Fruit fly (Drosophila melanogaster) whole organism, pupa: ENCODE results near the gene Ugt37A1.

ENCODE experiments used
- CG10348 ChIP-seq: fragments of 200-800 bp; sonication (Bioruptor generic); IDR thresholded peaks from 2 replicates; pipeline ENCODE4 v1.3.6; 2022; ENCODE audit warnings: missing biosample characterization, missing genetic modification characterization
- CG12605 ChIP-seq: fragments of 200-800 bp; sonication (Bioruptor generic); IDR thresholded peaks from 2 replicates; pipeline ENCODE4 v1.3.6; 2022; ENCODE audit warnings: missing biosample characterization, missing genetic modification characterization
- CG13204 ChIP-seq: fragments of 200-800 bp; sonication (Bioruptor generic); optimal IDR thresholded peaks from 2 replicates; lab custom pipeline; 2018; ENCODE audit warnings: missing biosample characterization, mild to moderate bottlenecking, missing genetic modification characterization, moderate library complexity
- CG14655 ChIP-seq: fragments of 200-800 bp; sonication (Bioruptor generic); optimal IDR thresholded peaks from 3 replicates; lab custom pipeline; 2017; ENCODE audit warnings: mild to moderate bottlenecking, missing biosample characterization, missing genetic modification reagents, missing genetic modification characterization
- CG15710 ChIP-seq: fragments of 200-800 bp; sonication (Bioruptor generic); optimal IDR thresholded peaks from 2 replicates; lab custom pipeline; 2018; ENCODE audit warnings: missing biosample characterization, mild to moderate bottlenecking, missing genetic modification characterization, moderate library complexity
- CG17806 ChIP-seq: fragments of 200-800 bp; sonication (Bioruptor generic); optimal IDR thresholded peaks from 2 replicates; lab custom pipeline; 2018; ENCODE audit warnings: missing biosample characterization, mild to moderate bottlenecking, missing genetic modification characterization, moderate library complexity
- CG32121 ChIP-seq: fragments of 200-800 bp; sonication (Bioruptor generic); IDR thresholded peaks from 2 replicates; pipeline ENCODE4 v1.3.6; 2022; ENCODE audit warnings: missing biosample characterization, missing genetic modification characterization
- CG34367 ChIP-seq: fragments of 200-800 bp; sonication (Bioruptor generic); optimal IDR thresholded peaks from 2 replicates; lab custom pipeline; 2018; ENCODE audit warnings: missing biosample characterization, mild to moderate bottlenecking, missing genetic modification characterization
- CG4496 ChIP-seq: fragments of 200-800 bp; sonication (Bioruptor generic); IDR thresholded peaks from 3 replicates; pipeline ENCODE4 v1.3.6; 2022; ENCODE audit warnings: missing biosample characterization, missing genetic modification characterization
- CG8159 ChIP-seq: fragments of 200-800 bp; sonication (Bioruptor generic); optimal IDR thresholded peaks from 3 replicates; lab custom pipeline; 2018; ENCODE audit warnings: missing biosample characterization, mild to moderate bottlenecking, missing genetic modification characterization, moderate library complexity
- CG8301 ChIP-seq: fragments of 200-800 bp; sonication (Bioruptor generic); optimal IDR thresholded peaks from 2 replicates; lab custom pipeline; 2018; ENCODE audit warnings: missing biosample characterization, mild to moderate bottlenecking, missing genetic modification characterization
- CG9948 ChIP-seq: fragments of 200-800 bp; sonication (Bioruptor generic); optimal IDR thresholded peaks from 2 replicates; lab custom pipeline; 2018; ENCODE audit warnings: missing biosample characterization, mild to moderate bottlenecking, missing genetic modification characterization, moderate library complexity
- D1 ChIP-seq: fragments of 200-800 bp; sonication (Bioruptor generic); optimal IDR thresholded peaks from 2 replicates; lab custom pipeline; 2018; ENCODE audit warnings: missing biosample characterization, mild to moderate bottlenecking, missing genetic modification characterization, moderate library complexity
- EcR ChIP-seq: fragments of 200-800 bp; sonication (Bioruptor generic); optimal IDR thresholded peaks from 3 replicates; lab custom pipeline; 2019; ENCODE audit warnings: missing biosample characterization, missing genetic modification characterization, mild to moderate bottlenecking, moderate library complexity, missing genetic modification reagents
- Ets98B ChIP-seq: fragments of 200-800 bp; sonication (Bioruptor generic); IDR thresholded peaks from 2 replicates; pipeline ENCODE4 v1.3.6; 2022; ENCODE audit warnings: missing biosample characterization, missing genetic modification characterization
- Pif1A ChIP-seq: fragments of 200-800 bp; sonication (Bioruptor generic); optimal IDR thresholded peaks from 3 replicates; lab custom pipeline; 2016; ENCODE audit warnings: missing biosample characterization, missing genetic modification characterization
- Pif1B ChIP-seq: fragments of 200-800 bp; sonication (Bioruptor generic); optimal IDR thresholded peaks from 3 replicates; lab custom pipeline; 2016; ENCODE audit warnings: missing biosample characterization, missing genetic modification characterization
- Snoo ChIP-seq: fragments of 200-800 bp; sonication (Bioruptor generic); optimal IDR thresholded peaks from 3 replicates; lab custom pipeline; 2017; ENCODE audit warnings: missing biosample characterization, mild to moderate bottlenecking, missing genetic modification characterization, inconsistent platforms
- fd96Ca ChIP-seq: fragments of 200-800 bp; sonication (Bioruptor generic); IDR thresholded peaks from 3 replicates; pipeline ENCODE4 v1.3.6; 2022; ENCODE audit warnings: missing biosample characterization, missing genetic modification characterization
- gl ChIP-seq: fragments of 200-800 bp; sonication (Bioruptor generic); optimal IDR thresholded peaks from 2 replicates; lab custom pipeline; 2018; ENCODE audit warnings: missing biosample characterization, mild to moderate bottlenecking, missing genetic modification characterization
- rn ChIP-seq: fragments of 200-800 bp; sonication (Bioruptor generic); IDR thresholded peaks from 2 replicates; pipeline ENCODE4 v1.3.6; 2022; ENCODE audit warnings: missing biosample characterization, missing genetic modification characterization

Ugt37A1 gene

dm6 chr2L:20349671-20350539, 24.0 kb downstream of the Ugt37A1 start, which contains the start of the genes La and RtGEF:
Gene La (minus strand): TSS chr2L:20350012.
Gene RtGEF (plus strand): TSS chr2L:20350434.
- TF ChIP-seq CG8301 (tag; lab: Kevin White, UChicago) (no peak), CG8159 (no peak), CG9948 (tag; lab: Kevin White, UChicago) (no peak), Pif1B (GFP tag; lab: Kevin White, UChicago) (no peak), Snoo (tag; lab: Kevin White, UChicago) (no peak), CG15710 (tag; lab: Kevin White, UChicago) (peak; percentile 20), fd96Ca (GFP tag; lab: Robert Waterston, UW) (0 out of 3 replicates have a peak, but pooled peaks have one; percentile 10), EcR (GFP tag; lab: Kevin White, UChicago) (no peak), CG32121 (GFP tag; lab: Robert Waterston, UW) (no peak), CG34367 (tag; lab: Kevin White, UChicago) (peak; percentile 16), CG4496 (GFP tag; lab: Robert Waterston, UW) (0 out of 3 replicates have a peak, but pooled peaks have one; percentile 16), CG14655 (GFP tag; lab: Kevin White, UChicago) (no peak), CG12605 (GFP tag; lab: Robert Waterston, UW) (no peak), gl (tag; lab: Kevin White, UChicago) (no peak), D1 (tag; lab: Kevin White, UChicago) (no peak), Pif1A (peak; percentile 3), Ets98B (no peak), CG17806 (tag; lab: Kevin White, UChicago) (no peak), CG10348 (GFP tag; lab: Robert Waterston, UW) (no peak), CG13204 (GFP tag; lab: Kevin White, UChicago) (no peak), rn (GFP tag; lab: Robert Waterston, UW) (no peak)

dm6 chr2L:20341999-20342325, 31.9 kb downstream of the Ugt37A1 start:
- TF ChIP-seq D1 (tag; lab: Kevin White, UChicago) = no peak
- TF ChIP-seq EcR (GFP tag; lab: Kevin White, UChicago) = no peak
- no peak for TF ChIP-seq CG17806 (tag; lab: Kevin White, UChicago)
- no peak for TF ChIP-seq Ets98B
- TF ChIP-seq CG8159 = no peak
- no peak for TF ChIP-seq Snoo (tag; lab: Kevin White, UChicago)
- TF ChIP-seq CG34367 (tag; lab: Kevin White, UChicago) = no peak
- TF ChIP-seq CG32121 (GFP tag; lab: Robert Waterston, UW) = no peak
- no peak for TF ChIP-seq CG9948 (tag; lab: Kevin White, UChicago)
- no peak for TF ChIP-seq CG14655 (GFP tag; lab: Kevin White, UChicago)
- no peak for TF ChIP-seq Pif1B (GFP tag; lab: Kevin White, UChicago)
- TF ChIP-seq fd96Ca (GFP tag; lab: Robert Waterston, UW) = no peak
- no peak for TF ChIP-seq gl (tag; lab: Kevin White, UChicago)
- TF ChIP-seq CG4496 (GFP tag; lab: Robert Waterston, UW) = no peak
- no peak for TF ChIP-seq CG8301 (tag; lab: Kevin White, UChicago)
- TF ChIP-seq, all 21 proteins: peak for 0

dm6 chr2L:20341211-20341998, 32.5 kb downstream of the Ugt37A1 start:
- TF ChIP-seq EcR (GFP tag; lab: Kevin White, UChicago) = no peak
- TF ChIP-seq CG13204 (GFP tag; lab: Kevin White, UChicago) = no peak
- no peak for TF ChIP-seq D1 (tag; lab: Kevin White, UChicago)
- TF ChIP-seq CG14655 (GFP tag; lab: Kevin White, UChicago) = no peak
- no peak for TF ChIP-seq CG15710 (tag; lab: Kevin White, UChicago)
- TF ChIP-seq Ets98B = no peak
- no peak for TF ChIP-seq Pif1A
- TF ChIP-seq CG12605 (GFP tag; lab: Robert Waterston, UW) = no peak
- TF ChIP-seq rn (GFP tag; lab: Robert Waterston, UW) = no peak
- TF ChIP-seq CG8159 = no peak
- no peak for TF ChIP-seq Snoo (tag; lab: Kevin White, UChicago)
- no peak for TF ChIP-seq CG8301 (tag; lab: Kevin White, UChicago)
- TF ChIP-seq CG34367 (tag; lab: Kevin White, UChicago) = no peak
- no peak for TF ChIP-seq CG32121 (GFP tag; lab: Robert Waterston, UW)
- TF ChIP-seq CG9948 (tag; lab: Kevin White, UChicago) = no peak
- no peak for TF ChIP-seq fd96Ca (GFP tag; lab: Robert Waterston, UW)
- no peak for TF ChIP-seq CG4496 (GFP tag; lab: Robert Waterston, UW)

dm6 chr2L:20340635-20341034, 33.3 kb downstream of the Ugt37A1 start:
- TF ChIP-seq D1 (tag; lab: Kevin White, UChicago) = no peak
- TF ChIP-seq EcR (GFP tag; lab: Kevin White, UChicago) = no peak
- TF ChIP-seq CG14655 (GFP tag; lab: Kevin White, UChicago) = peak; percentile 88
- peak; percentile 69; the same call in 1 of the 2 replicates for TF ChIP-seq rn (GFP tag; lab: Robert Waterston, UW)
- TF ChIP-seq CG12605 (GFP tag; lab: Robert Waterston, UW) = peak; percentile 66
- TF ChIP-seq CG32121 (GFP tag; lab: Robert Waterston, UW) = peak; percentile 83
- TF ChIP-seq CG34367 (tag; lab: Kevin White, UChicago) = no peak
- peak; percentile 91 for TF ChIP-seq Ets98B
- no peak for TF ChIP-seq CG13204 (GFP tag; lab: Kevin White, UChicago)
- TF ChIP-seq CG17806 (tag; lab: Kevin White, UChicago) = peak; percentile 16
- peak; percentile 43 for TF ChIP-seq CG9948 (tag; lab: Kevin White, UChicago)
- peak; percentile 89 for TF ChIP-seq fd96Ca (GFP tag; lab: Robert Waterston, UW)
- peak; percentile 86 for TF ChIP-seq CG8301 (tag; lab: Kevin White, UChicago)
- TF ChIP-seq Pif1A = peak; percentile 73
- TF ChIP-seq CG8159 = no peak
- TF ChIP-seq CG10348 (GFP tag; lab: Robert Waterston, UW) = no peak; the same call in 1 of the 2 replicates
- TF ChIP-seq CG4496 (GFP tag; lab: Robert Waterston, UW) = peak; percentile 92
- no peak for TF ChIP-seq Snoo (tag; lab: Kevin White, UChicago)
- peak; percentile 37 for TF ChIP-seq Pif1B (GFP tag; lab: Kevin White, UChicago)
- TF ChIP-seq CG15710 (tag; lab: Kevin White, UChicago) = no peak
- TF ChIP-seq gl (tag; lab: Kevin White, UChicago) = no peak
